Worm (Caenorhabditis elegans): ENCODE data around the gene eif-2Bgamma.
A peak's percentile ranks its signal among the peaks of the same experiment; 100 is the strongest.

Gene eif-2Bgamma

ce11 chrII:6951250-6951806 lies 16.1 kb downstream of the eif-2Bgamma start, which contains the start of the genes malt-1 and ceh-38 (continued):
- no peak for TF ChIP-seq mml-1 (tag; optimal IDR thresholded peaks at IDR 0.05)
- TF ChIP-seq skn-1 (tag; optimal IDR thresholded peaks at IDR 0.05), result peak; percentile 96
- TF ChIP-seq ama-1 (optimal IDR thresholded peaks at IDR 0.05), result no peak
- TF ChIP-seq egl-5 (tag; optimal IDR thresholded peaks at IDR 0.05), result peak; percentile 99
- TF ChIP-seq elt-3 (tag; optimal IDR thresholded peaks at IDR 0.05), result no peak
- TF ChIP-seq egl-27 (tag; optimal IDR thresholded peaks at IDR 0.05), result peak; percentile 75
- peak; percentile 58 for TF ChIP-seq fkh-2 (tag; optimal IDR thresholded peaks at IDR 0.05)
- peak; percentile 86 for TF ChIP-seq lsy-12 (tag; optimal IDR thresholded peaks at IDR 0.05)
- TF ChIP-seq lin-15B (tag; optimal IDR thresholded peaks at IDR 0.05), result peak; percentile 92
- peak; percentile 90 for TF ChIP-seq nhr-11 (tag; optimal IDR thresholded peaks at IDR 0.05)
- TF ChIP-seq nhr-77 (tag; optimal IDR thresholded peaks at IDR 0.05), result no peak
- no peak for TF ChIP-seq ceh-9 (tag; optimal IDR thresholded peaks at IDR 0.05)
- no peak for TF ChIP-seq ceh-28 (tag; optimal IDR thresholded peaks at IDR 0.05)
- TF ChIP-seq fos-1 (tag; optimal IDR thresholded peaks at IDR 0.05), result no peak
- TF ChIP-seq nhr-237 (tag; optimal IDR thresholded peaks at IDR 0.05), result no peak
- TF ChIP-seq unc-39 (tag; optimal IDR thresholded peaks at IDR 0.05), result no peak
- no peak for TF ChIP-seq nhr-67 (tag; optimal IDR thresholded peaks at IDR 0.05)
- TF ChIP-seq ztf-11 (tag; optimal IDR thresholded peaks at IDR 0.05), result no peak

- peak; percentile 11 for TF ChIP-seq pqm-1 (tag; optimal IDR thresholded peaks at IDR 0.05)
- no peak for TF ChIP-seq nhr-237 (tag; optimal IDR thresholded peaks at IDR 0.05)
- peak; percentile 57 for TF ChIP-seq nfya-1 (tag; optimal IDR thresholded peaks at IDR 0.05; ENCODE audit: insufficient read depth)
- peak; percentile 92 for TF ChIP-seq lin-39 (tag; optimal IDR thresholded peaks at IDR 0.05)
- no peak for TF ChIP-seq ceh-82 (tag; optimal IDR thresholded peaks at IDR 0.05)
- no peak for TF ChIP-seq nhr-11 (tag; optimal IDR thresholded peaks at IDR 0.05)
- TF ChIP-seq hmg-11 (tag; optimal IDR thresholded peaks at IDR 0.05), result peak; percentile 49
- no peak for TF ChIP-seq egl-5 (tag; optimal IDR thresholded peaks at IDR 0.05)
- no peak for TF ChIP-seq lin-15B (tag; optimal IDR thresholded peaks at IDR 0.05)
- peak; percentile 70 for TF ChIP-seq elt-2 (tag; optimal IDR thresholded peaks at IDR 0.05)
- no peak for TF ChIP-seq ceh-16 (tag; optimal IDR thresholded peaks at IDR 0.05)
- TF ChIP-seq elt-3 (tag; optimal IDR thresholded peaks at IDR 0.05), result no peak
- TF ChIP-seq ZK546.5 (tag; optimal IDR thresholded peaks at IDR 0.05), result no peak
- no peak for TF ChIP-seq elt-1 (tag; optimal IDR thresholded peaks at IDR 0.05)
- no peak for TF ChIP-seq nhr-67 (tag; optimal IDR thresholded peaks at IDR 0.05)
- no peak for TF ChIP-seq tbx-2 (tag; optimal IDR thresholded peaks at IDR 0.05)
These were observed 24.0 kb downstream of the eif-2Bgamma start for ce11 chrII:6943299-6944051.

ce11 chrII:6941520-6941919 lies 25.9 kb downstream of the eif-2Bgamma start:
- TF ChIP-seq nhr-11 (tag; optimal IDR thresholded peaks at IDR 0.05), result peak; percentile 22
- no peak for TF ChIP-seq snpc-4 (tag; optimal IDR thresholded peaks at IDR 0.05)

- TF ChIP-seq skn-1 (tag; optimal IDR thresholded peaks at IDR 0.05) (no peak), ama-1 (optimal IDR thresholded peaks at IDR 0.05) (no peak), nhr-11 (tag; optimal IDR thresholded peaks at IDR 0.05) (peak; percentile 44), ceh-9 (tag; optimal IDR thresholded peaks at IDR 0.05) (no peak), egl-5 (tag; optimal IDR thresholded peaks at IDR 0.05) (peak; percentile 42), fos-1 (tag; optimal IDR thresholded peaks at IDR 0.05) (no peak)
These were observed 26.7 kb downstream of the eif-2Bgamma start for ce11 chrII:6940726-6941230.

ce11 chrII:6939873-6940272 lies 27.6 kb downstream of the eif-2Bgamma start:
- no peak for TF ChIP-seq ceh-28 (tag; optimal IDR thresholded peaks at IDR 0.05)
- no peak for TF ChIP-seq nhr-23 (tag; optimal IDR thresholded peaks at IDR 0.05)
- TF ChIP-seq sea-2 (GFP tag; optimal IDR thresholded peaks at IDR 0.05), result no peak
- no peak for TF ChIP-seq aly-2 (tag; optimal IDR thresholded peaks at IDR 0.05)
- TF ChIP-seq ztf-11 (tag; optimal IDR thresholded peaks at IDR 0.05), result no peak
- TF ChIP-seq mml-1 (tag; optimal IDR thresholded peaks at IDR 0.05), result no peak
- no peak for TF ChIP-seq hmg-11 (tag; optimal IDR thresholded peaks at IDR 0.05)
- no peak for TF ChIP-seq lin-39 (tag; optimal IDR thresholded peaks at IDR 0.05)
- no peak for TF ChIP-seq pha-4 (tag; optimal IDR thresholded peaks at IDR 0.05)
- TF ChIP-seq nhr-11 (tag; optimal IDR thresholded peaks at IDR 0.05), result no peak
- no peak for TF ChIP-seq daf-12 (tag; optimal IDR thresholded peaks at IDR 0.05)
- no peak for TF ChIP-seq elt-1 (tag; optimal IDR thresholded peaks at IDR 0.05)
- TF ChIP-seq ztf-4 (tag; optimal IDR thresholded peaks at IDR 0.05), result no peak
- no peak for TF ChIP-seq ZK546.5 (tag; optimal IDR thresholded peaks at IDR 0.05)
- TF ChIP-seq R02D3.7 (tag; optimal IDR thresholded peaks at IDR 0.05), result no peak
- TF ChIP-seq ceh-16 (tag; optimal IDR thresholded peaks at IDR 0.05), result no peak
- TF ChIP-seq tbx-2 (tag; optimal IDR thresholded peaks at IDR 0.05), result no peak
